Fruit fly (Drosophila melanogaster): Measurements from ENCODE around the gene CG32756.

The CG32756 gene

DNA sequence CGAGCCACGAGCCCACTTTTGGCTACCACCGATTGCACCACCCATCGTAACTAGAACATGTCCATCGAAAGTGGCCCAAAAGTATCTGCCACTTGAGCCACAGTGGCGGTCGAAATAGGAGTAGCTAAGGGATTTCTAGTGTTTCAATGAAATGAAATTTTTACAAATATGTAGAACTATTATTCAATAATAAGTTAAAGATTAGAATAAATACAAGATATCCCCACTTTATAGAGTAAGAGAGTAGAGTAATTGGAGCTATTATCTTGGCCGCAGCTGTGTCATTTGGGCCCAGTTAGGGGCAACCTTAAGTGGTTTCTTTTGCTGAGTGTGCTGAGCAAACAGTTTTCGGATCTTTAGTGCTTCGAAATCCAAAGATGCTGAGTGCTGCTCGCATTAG lies 43.9 kb downstream of the CG32756 start (continued):
- peak; percentile 49 for TF ChIP-seq CG8388 (GFP tag; optimal IDR thresholded peaks at IDR 0.05)
- TF ChIP-seq ATbp (GFP tag; optimal IDR thresholded peaks at IDR 0.05): peak; percentile 43
- TF ChIP-seq CG4707 (GFP tag; optimal IDR thresholded peaks at IDR 0.05): no peak
- TF ChIP-seq Hand (GFP tag; optimal IDR thresholded peaks at IDR 0.05): no peak
- TF ChIP-seq B-H1 (GFP tag; IDR thresholded peaks at IDR 0.05): no peak; the same call in 2 of the 3 replicates
- TF ChIP-seq CG9817 (tag; optimal IDR thresholded peaks at IDR 0.05): peak; percentile 6
- TF ChIP-seq trem (tag; optimal IDR thresholded peaks at IDR 0.05): no peak
- no peak for TF ChIP-seq CHES-1-like (GFP tag; optimal IDR thresholded peaks at IDR 0.05)
- no peak for TF ChIP-seq CG10543 (GFP tag; optimal IDR thresholded peaks at IDR 0.05)
- peak; percentile 42 for TF ChIP-seq CG13424 (tag; optimal IDR thresholded peaks at IDR 0.05)
- TF ChIP-seq al (GFP tag; IDR thresholded peaks at IDR 0.05): no peak
- TF ChIP-seq esg (GFP tag; conservative IDR thresholded peaks at IDR 0.05): 0 out of 2 replicates have a peak, but pooled peaks have one; percentile 14
- no peak for TF ChIP-seq mld (GFP tag; IDR thresholded peaks at IDR 0.05; ENCODE audit: partially characterized antibody)
- no peak for TF ChIP-seq CG13123 (GFP tag; optimal IDR thresholded peaks at IDR 0.05)
- no peak for TF ChIP-seq Dip2 (GFP tag; IDR thresholded peaks at IDR 0.05)
- TF ChIP-seq fd64A (GFP tag; optimal IDR thresholded peaks at IDR 0.05): no peak
- TF ChIP-seq Rx (GFP tag; IDR thresholded peaks at IDR 0.05): peak; percentile 37; the same call in 1 of the 2 replicates
- peak; percentile 79 for TF ChIP-seq ci (GFP tag; IDR thresholded peaks at IDR 0.05)
- TF ChIP-seq CG12219 (GFP tag; optimal IDR thresholded peaks at IDR 0.05): peak; percentile 47
- TF ChIP-seq CG4424 (GFP tag; optimal IDR thresholded peaks at IDR 0.05): peak; percentile 28
- no peak for TF ChIP-seq dati (GFP tag; IDR thresholded peaks at IDR 0.05)
- no peak for TF ChIP-seq insv (GFP tag; optimal IDR thresholded peaks at IDR 0.05)
- no peak for TF ChIP-seq CG3847 (GFP tag; IDR thresholded peaks at IDR 0.05)
- peak; percentile 59 for TF ChIP-seq Sox102F (GFP tag; optimal IDR thresholded peaks at IDR 0.05)
- peak in 1 of 2 experiments; percentile 35 for TF ChIP-seq Eip74EF (GFP tag; optimal IDR thresholded peaks at IDR 0.05)
- no peak for TF ChIP-seq Neu2 (GFP tag; optimal IDR thresholded peaks at IDR 0.05; ENCODE audit: borderline replicate concordance)
- peak; percentile 63 for TF ChIP-seq CG2678 (tag; optimal IDR thresholded peaks at IDR 0.05)
- TF ChIP-seq CG14667 (GFP tag; IDR thresholded peaks at IDR 0.05): no peak
- no peak for TF ChIP-seq Tbp (GFP tag; optimal IDR thresholded peaks at IDR 0.05)
- TF ChIP-seq NC2α (GFP tag; optimal IDR thresholded peaks at IDR 0.05): no peak
- no peak for TF ChIP-seq CG34376 (GFP tag; optimal IDR thresholded peaks at IDR 0.05)
- no peak for TF ChIP-seq MTF-1 (GFP tag; optimal IDR thresholded peaks at IDR 0.05; ENCODE audit: borderline replicate concordance)
- no peak for TF ChIP-seq HLHmδ (GFP tag; optimal IDR thresholded peaks at IDR 0.05)
- TF ChIP-seq CG6854 (GFP tag; optimal IDR thresholded peaks at IDR 0.05): no peak
- peak; percentile 66 for TF ChIP-seq Ptx1 (GFP tag; IDR thresholded peaks at IDR 0.05)
- TF ChIP-seq nom (GFP tag; optimal IDR thresholded peaks at IDR 0.05): no peak
- TF ChIP-seq Atf3 (GFP tag; optimal IDR thresholded peaks at IDR 0.05): no peak
- no peak for TF ChIP-seq Dll (GFP tag; IDR thresholded peaks at IDR 0.05; ENCODE audit: partially characterized antibody)
- TF ChIP-seq CG8944 (GFP tag; optimal IDR thresholded peaks at IDR 0.05): no peak
- peak; percentile 72 for TF ChIP-seq CG11504 (tag; optimal IDR thresholded peaks at IDR 0.05)
- no peak for TF ChIP-seq Poxn (GFP tag; IDR thresholded peaks at IDR 0.05)
- TF ChIP-seq tin (GFP tag; optimal IDR thresholded peaks at IDR 0.05): peak; percentile 35
- peak; percentile 59 for TF ChIP-seq vvl (GFP tag; IDR thresholded peaks at IDR 0.05)
- no peak for TF ChIP-seq Sox100B (GFP tag; optimal IDR thresholded peaks at IDR 0.05)
- peak; percentile 7 for TF ChIP-seq Meics (GFP tag; optimal IDR thresholded peaks at IDR 0.05)
- TF ChIP-seq CG6272 (GFP tag; IDR thresholded peaks at IDR 0.05): no peak
- TF ChIP-seq lab (GFP tag; optimal IDR thresholded peaks at IDR 0.05): peak; percentile 50
- no peak for TF ChIP-seq zen (tag; optimal IDR thresholded peaks at IDR 0.05)
- TF ChIP-seq ewg (GFP tag; optimal IDR thresholded peaks at IDR 0.05): peak; percentile 29
- no peak for TF ChIP-seq Med (GFP tag)
